Worm (Caenorhabditis elegans): ENCODE results near the gene T13C5.2.

T13C5.2 gene

DNA sequence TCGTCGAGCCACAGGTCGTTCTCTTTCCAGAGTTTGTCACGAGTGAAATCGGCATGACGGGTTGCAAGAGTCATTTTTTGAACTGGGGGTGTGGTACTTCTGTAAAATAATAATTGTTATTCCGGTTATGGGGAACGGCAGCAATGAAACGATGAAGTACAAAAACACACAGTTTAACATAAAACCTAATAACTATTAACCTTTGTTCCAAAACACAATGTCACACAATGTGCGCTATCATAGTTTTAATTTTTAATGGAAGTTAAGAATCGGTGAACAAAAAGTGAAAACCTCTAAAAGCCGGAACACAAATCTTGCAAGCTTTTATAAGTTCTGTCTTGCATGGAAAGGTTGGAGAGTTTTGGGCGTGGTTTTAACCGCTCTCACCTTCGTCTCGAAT, 50.6 kb downstream of the T13C5.2 start, which contains the start of gene hsp-43:
hsp-43 (minus strand) TSS at position 101 of the 400 bp plus-strand sequence.
- peak; percentile 48 for TF ChIP-seq nhr-25 (tag; optimal IDR thresholded peaks at IDR 0.05; ENCODE audit: borderline replicate concordance, insufficient read depth)
- no peak for TF ChIP-seq T26A8.4 (GFP tag; IDR thresholded peaks at IDR 0.05)

Data from whole organism, L4 larva.